Fruit fly (Drosophila melanogaster): ENCODE data around the gene dnc.

The dnc gene

dm6 chrX:3372656-3373268 lies 196.5 kb downstream of the dnc start, which contains the start of gene Myc:
Gene Myc, plus strand, starts transcription at chrX:3373159.
- peak; percentile 28 for TF ChIP-seq jim (GFP tag; optimal IDR thresholded peaks at IDR 0.05)
- TF ChIP-seq fru (GFP tag; optimal IDR thresholded peaks at IDR 0.05) = peak; percentile 21
- peak; percentile 21 for TF ChIP-seq CrebA (GFP tag; optimal IDR thresholded peaks at IDR 0.05; ENCODE audit: borderline replicate concordance)
- no peak for TF ChIP-seq sv (GFP tag; optimal IDR thresholded peaks at IDR 0.05)
- TF ChIP-seq Vsx2 (GFP tag; optimal IDR thresholded peaks at IDR 0.05; ENCODE audit: partially characterized antibody) = peak; percentile 82
- TF ChIP-seq brk (GFP tag; optimal IDR thresholded peaks at IDR 0.05) = no peak
- TF ChIP-seq woc (GFP tag; optimal IDR thresholded peaks at IDR 0.05) = no peak
- no peak for TF ChIP-seq CG32264 (GFP tag; optimal IDR thresholded peaks at IDR 0.05)
- peak; percentile 49 to 57 for TF ChIP-seq dl (GFP tag; optimal IDR thresholded peaks at IDR 0.05; ENCODE audit: insufficient read depth in 1 of 2, partially characterized antibody in 2 of 2)
- peak; percentile 13 for TF ChIP-seq Sp1 (GFP tag; optimal IDR thresholded peaks at IDR 0.05)
- no peak for TF ChIP-seq psq (GFP tag; optimal IDR thresholded peaks at IDR 0.05)
- TF ChIP-seq lola (GFP tag; optimal IDR thresholded peaks at IDR 0.05) = no peak
- TF ChIP-seq Dif (GFP tag; optimal IDR thresholded peaks at IDR 0.05; ENCODE audit: partially characterized antibody) = peak; percentile 76
- no peak for TF ChIP-seq br (GFP tag; optimal IDR thresholded peaks at IDR 0.05)
- no peak for TF ChIP-seq Myc (optimal IDR thresholded peaks at IDR 0.05)

dm6 chrX:3373656-3374055 lies 197.4 kb downstream of the dnc start:
- TF ChIP-seq lola (GFP tag; optimal IDR thresholded peaks at IDR 0.05) (no peak), Rel (GFP tag; optimal IDR thresholded peaks at IDR 0.05) (no peak), Rel (tag; optimal IDR thresholded peaks at IDR 0.05) (no peak), foxo (GFP tag; optimal IDR thresholded peaks at IDR 0.05) (no peak), CrebA (GFP tag; optimal IDR thresholded peaks at IDR 0.05; ENCODE audit: borderline replicate concordance) (no peak), tai (GFP tag; optimal IDR thresholded peaks at IDR 0.05) (no peak), Mio (GFP tag; optimal IDR thresholded peaks at IDR 0.05) (no peak), dl (GFP tag; optimal IDR thresholded peaks at IDR 0.05; ENCODE audit: insufficient read depth in 1 of 2, partially characterized antibody in 2 of 2) (no peak), Vsx2 (GFP tag; optimal IDR thresholded peaks at IDR 0.05; ENCODE audit: partially characterized antibody) (no peak)

- no peak for TF ChIP-seq Dif (GFP tag; optimal IDR thresholded peaks at IDR 0.05; ENCODE audit: partially characterized antibody)
- no peak for TF ChIP-seq foxo (GFP tag; optimal IDR thresholded peaks at IDR 0.05)
- TF ChIP-seq Rel (GFP tag; optimal IDR thresholded peaks at IDR 0.05) = no peak
- TF ChIP-seq Rel (tag; optimal IDR thresholded peaks at IDR 0.05) = no peak
- TF ChIP-seq Dfd (GFP tag; optimal IDR thresholded peaks at IDR 0.05) = no peak
- no peak for TF ChIP-seq pan (optimal IDR thresholded peaks at IDR 0.05)
- no peak for TF ChIP-seq Myc (optimal IDR thresholded peaks at IDR 0.05)
Measured at dm6 chrX:3374269-3374668, 198.0 kb downstream of the dnc start.

dm6 chrX:3376442-3376841 lies 200.2 kb downstream of the dnc start:
- TF ChIP-seq psq (GFP tag; optimal IDR thresholded peaks at IDR 0.05) = no peak
- no peak for TF ChIP-seq dmrt93B (GFP tag; optimal IDR thresholded peaks at IDR 0.05)
- TF ChIP-seq Myc (optimal IDR thresholded peaks at IDR 0.05) = no peak
- no peak for TF ChIP-seq Hr83 (GFP tag; optimal IDR thresholded peaks at IDR 0.05; ENCODE audit: poor library complexity, severe bottlenecking)
- no peak for TF ChIP-seq brk (GFP tag; optimal IDR thresholded peaks at IDR 0.05)
- no peak for TF ChIP-seq br (GFP tag; optimal IDR thresholded peaks at IDR 0.05)
- no peak for TF ChIP-seq woc (GFP tag; optimal IDR thresholded peaks at IDR 0.05)
- TF ChIP-seq Rel (GFP tag; optimal IDR thresholded peaks at IDR 0.05) = no peak
- no peak for TF ChIP-seq Rel (tag; optimal IDR thresholded peaks at IDR 0.05)
- no peak for TF ChIP-seq fru (GFP tag; optimal IDR thresholded peaks at IDR 0.05)
- no peak for TF ChIP-seq Vsx2 (GFP tag; optimal IDR thresholded peaks at IDR 0.05; ENCODE audit: partially characterized antibody)

dm6 chrX:3377306-3377932 lies 201.2 kb downstream of the dnc start:
- TF ChIP-seq woc (GFP tag; optimal IDR thresholded peaks at IDR 0.05) = no peak
- no peak for TF ChIP-seq sage (GFP tag; optimal IDR thresholded peaks at IDR 0.05)
- no peak for TF ChIP-seq h (GFP tag; optimal IDR thresholded peaks at IDR 0.05)
- no peak for TF ChIP-seq dsf (GFP tag; optimal IDR thresholded peaks at IDR 0.05; ENCODE audit: borderline replicate concordance)
- no peak for TF ChIP-seq Abd-B (GFP tag; optimal IDR thresholded peaks at IDR 0.05)
- no peak for TF ChIP-seq Hr78 (GFP tag; optimal IDR thresholded peaks at IDR 0.05)
- no peak for TF ChIP-seq pan (optimal IDR thresholded peaks at IDR 0.05)
- TF ChIP-seq HLH106 (tag; optimal IDR thresholded peaks at IDR 0.05) = no peak
- no peak for TF ChIP-seq psq (GFP tag; optimal IDR thresholded peaks at IDR 0.05)
- TF ChIP-seq sv (GFP tag; optimal IDR thresholded peaks at IDR 0.05) = no peak

Data from whole organism, wandering third instar larva.